Worm (Caenorhabditis elegans): ENCODE results near the gene grl-29.
"Not testable (repeated sequence)": the region's sequence is repeated elsewhere in the genome, so short reads cannot be mapped to it uniquely, and the experiment has no call there.

ce11 chrV:3562824-3563223 is 7.8 kb upstream of the grl-29 start, which contains the start of gene T24A6.16:
- not testable (repeated sequence) for TF ChIP-seq klf-2 (GFP tag; conservative IDR thresholded peaks at IDR 0.05); ref-1 (GFP tag; conservative IDR thresholded peaks at IDR 0.05); flt-1 (GFP tag; IDR thresholded peaks at IDR 0.05); ztf-29 (GFP tag; IDR thresholded peaks at IDR 0.05); med-1 (GFP tag; optimal IDR thresholded peaks at IDR 0.05; ENCODE audit: insufficient read depth); cog-1 (tag; optimal IDR thresholded peaks at IDR 0.05); tab-1 (GFP tag; IDR thresholded peaks at IDR 0.05); T22C8.4 (GFP tag; IDR thresholded peaks at IDR 0.05)

Data from whole organism, midembryonic.